Fruit fly (Drosophila melanogaster) whole organism, embryonic: ENCODE data around the gene CG4297.

Source experiments
- Ada2b ChIP-seq: fragments of 200-800 bp; sonication (Bioruptor generic); IDR thresholded peaks from 2 replicates; pipeline ENCODE4 v1.3.6; 2022; ENCODE audit warnings: missing biosample characterization, missing genetic modification characterization
- Aef1 ChIP-seq: fragments of 200-800 bp; sonication (Bioruptor generic); IDR thresholded peaks from 3 replicates; pipeline ENCODE4 v1.3.6; 2022; ENCODE audit warnings: missing biosample characterization, missing genetic modification characterization
- Blimp-1 ChIP-seq: fragments of 200-800 bp; sonication (Bioruptor generic); optimal IDR thresholded peaks from 3 replicates; lab custom pipeline; 2018; ENCODE audit warnings: missing biosample characterization, missing genetic modification characterization, mild to moderate bottlenecking, moderate library complexity, missing genetic modification reagents
- CG12071 ChIP-seq: fragments of 200-800 bp; sonication (Bioruptor generic); optimal IDR thresholded peaks from 3 replicates; lab custom pipeline; 2018; ENCODE audit warnings: missing biosample characterization, mild to moderate bottlenecking, missing genetic modification characterization
- CG14441 ChIP-seq: fragments of 200-800 bp; sonication (Bioruptor generic); IDR thresholded peaks from 2 replicates; pipeline ENCODE4 v1.3.6; 2022; ENCODE audit warnings: missing biosample characterization, missing genetic modification characterization
- CG1529 ChIP-seq: fragments of 200-800 bp; sonication (Bioruptor generic); optimal IDR thresholded peaks from 3 replicates; lab custom pipeline; 2018; ENCODE audit warnings: missing biosample characterization, missing genetic modification characterization
- CG16779 ChIP-seq: fragments of 200-800 bp; sonication (Bioruptor generic); IDR thresholded peaks from 2 replicates; pipeline ENCODE4 v1.3.6; 2022; ENCODE audit warnings: missing biosample characterization, missing genetic modification characterization
- CG17186 ChIP-seq: fragments of 200-800 bp; sonication (Bioruptor generic); optimal IDR thresholded peaks from 3 replicates; lab custom pipeline; 2017; ENCODE audit warnings: missing biosample characterization, missing genetic modification reagents, missing genetic modification characterization
- CG17385 ChIP-seq: fragments of 200-800 bp; sonication (Bioruptor generic); optimal IDR thresholded peaks from 3 replicates; lab custom pipeline; 2018; ENCODE audit warnings: missing biosample characterization, mild to moderate bottlenecking, missing genetic modification characterization
- CG2116 ChIP-seq: fragments of 200-800 bp; sonication (Bioruptor generic); optimal IDR thresholded peaks from 3 replicates; lab custom pipeline; 2018; ENCODE audit warnings: missing biosample characterization, mild to moderate bottlenecking, missing genetic modification characterization
- CG2678 ChIP-seq: fragments of 200-800 bp; sonication (Bioruptor generic); optimal IDR thresholded peaks from 3 replicates; lab custom pipeline; 2019; ENCODE audit warnings: missing biosample characterization, mild to moderate bottlenecking, missing genetic modification characterization, moderate library complexity
- CG3065 ChIP-seq: fragments of 200-800 bp; sonication (Bioruptor generic); optimal IDR thresholded peaks from 2 replicates; lab custom pipeline; 2016; ENCODE audit warnings: missing biosample characterization, missing genetic modification characterization
- CG31224 ChIP-seq: fragments of 200-800 bp; sonication (Bioruptor generic); IDR thresholded peaks from 2 replicates; pipeline ENCODE4 v1.3.6; 2022; ENCODE audit warnings: missing biosample characterization, missing genetic modification characterization
- CG32767 ChIP-seq: fragments of 200-800 bp; sonication (Bioruptor generic); IDR thresholded peaks from 2 replicates; pipeline ENCODE4 v1.3.6; 2022; ENCODE audit warnings: missing biosample characterization, missing genetic modification characterization
- CG6854 ChIP-seq: fragments of 200-800 bp; sonication (Bioruptor generic); optimal IDR thresholded peaks from 3 replicates; lab custom pipeline; 2017; ENCODE audit warnings: missing biosample characterization, mild to moderate bottlenecking, missing genetic modification characterization
- CG9727 ChIP-seq: fragments of 200-800 bp; sonication (Bioruptor generic); optimal IDR thresholded peaks from 3 replicates; lab custom pipeline; 2017; ENCODE audit warnings: missing biosample characterization, mild to moderate bottlenecking, missing genetic modification characterization
- CG9797 ChIP-seq: fragments of 200-800 bp; sonication (Bioruptor generic); optimal IDR thresholded peaks from 3 replicates; lab custom pipeline; 2018; ENCODE audit warnings: missing biosample characterization, mild to moderate bottlenecking, missing genetic modification characterization
- CG9817 ChIP-seq: fragments of 200-800 bp; sonication (Bioruptor generic); optimal IDR thresholded peaks from 2 replicates; lab custom pipeline; 2018; ENCODE audit warnings: missing biosample characterization, mild to moderate bottlenecking, missing genetic modification characterization, moderate library complexity
- Camta ChIP-seq: fragments of 200-800 bp; sonication (Bioruptor generic); optimal IDR thresholded peaks from 2 replicates; lab custom pipeline; 2016; ENCODE audit warnings: missing biosample characterization, missing genetic modification characterization
- Dip2 ChIP-seq: fragments of 200-800 bp; sonication (Bioruptor generic); IDR thresholded peaks from 2 replicates; pipeline ENCODE4 v1.3.6; 2022; ENCODE audit warnings: missing biosample characterization, missing genetic modification characterization
- Dip3 ChIP-seq: fragments of 200-800 bp; sonication (Bioruptor generic); optimal IDR thresholded peaks from 3 replicates; lab custom pipeline; 2016; ENCODE audit warnings: missing biosample characterization, missing genetic modification characterization
- Elba2 ChIP-seq: fragments of 200-800 bp; sonication (Bioruptor generic); optimal IDR thresholded peaks from 3 replicates; lab custom pipeline; 2016; ENCODE audit warnings: missing biosample characterization, missing genetic modification characterization
- Ets97D ChIP-seq: fragments of 200-800 bp; sonication (Bioruptor generic); optimal IDR thresholded peaks from 3 replicates; lab custom pipeline; 2016; ENCODE audit warnings: missing biosample characterization, missing genetic modification characterization
- HLH54F ChIP-seq: fragments of 200-800 bp; sonication (Bioruptor generic); optimal IDR thresholded peaks from 3 replicates; lab custom pipeline; 2016; ENCODE audit warnings: missing biosample characterization, missing genetic modification characterization
- Hmx ChIP-seq: fragments of 200-800 bp; sonication (Bioruptor generic); optimal IDR thresholded peaks from 2 replicates; lab custom pipeline; 2016; ENCODE audit warnings: missing biosample characterization, missing genetic modification characterization
- Hr78 ChIP-seq, 2 experiments: fragments of 200-800 bp in 1 of 2; fragments of >200 bp in 1 of 2; sonication (Bioruptor generic) in 1 of 2; optimal IDR thresholded peaks; 2 replicates each; lab custom pipeline; 2017 to 2019; ENCODE audit warnings: missing biosample characterization in 2 of 2, missing genetic modification characterization in 2 of 2, mild to moderate bottlenecking in 1 of 2, moderate library complexity in 1 of 2
- Hsf ChIP-seq: fragments of 200-800 bp; sonication (Bioruptor generic); optimal IDR thresholded peaks from 3 replicates; lab custom pipeline; 2016; ENCODE audit warnings: missing biosample characterization, missing genetic modification characterization
- Meics ChIP-seq: fragments of 200-800 bp; sonication (Bioruptor generic); optimal IDR thresholded peaks from 2 replicates; lab custom pipeline; 2017; ENCODE audit warnings: missing biosample characterization, mild to moderate bottlenecking, missing genetic modification characterization
- Neu2 ChIP-seq: fragments of 200-800 bp; sonication (Bioruptor generic); optimal IDR thresholded peaks from 3 replicates; lab custom pipeline; 2016; ENCODE audit warnings: missing biosample characterization, missing genetic modification characterization, borderline replicate concordance
- Scr ChIP-seq: fragments of 200-800 bp; sonication (Bioruptor generic); IDR thresholded peaks from 2 replicates; pipeline ENCODE4 v1.3.6; 2022; ENCODE audit warnings: missing biosample characterization, missing genetic modification characterization; ENCODE audit not compliant: partially characterized antibody
- Ssrp ChIP-seq: fragments of 200-800 bp; sonication (Bioruptor generic); optimal IDR thresholded peaks from 2 replicates; lab custom pipeline; 2018; ENCODE audit warnings: missing biosample characterization, mild to moderate bottlenecking, missing genetic modification characterization, moderate library complexity
- al ChIP-seq: fragments of 200-800 bp; sonication (Bioruptor generic); IDR thresholded peaks from 2 replicates; pipeline ENCODE4 v1.3.6; 2022; ENCODE audit warnings: missing biosample characterization, missing genetic modification characterization
- ap ChIP-seq: fragments of 200-800 bp; sonication (Bioruptor generic); IDR thresholded peaks from 2 replicates; pipeline ENCODE4 v1.3.6; 2022; ENCODE audit warnings: missing biosample characterization, missing genetic modification characterization
- ato ChIP-seq: fragments of 200-800 bp; sonication (Bioruptor generic); IDR thresholded peaks from 2 replicates; pipeline ENCODE4 v1.3.6; 2022; ENCODE audit warnings: missing biosample characterization, missing genetic modification characterization; ENCODE audit not compliant: partially characterized antibody
- bowl ChIP-seq: fragments of 200-800 bp; sonication (Bioruptor generic); IDR thresholded peaks from 2 replicates; pipeline ENCODE4 v1.3.6; 2022; ENCODE audit warnings: missing biosample characterization, missing genetic modification characterization
- cato ChIP-seq: fragments of 200-800 bp; sonication (Bioruptor generic); optimal IDR thresholded peaks from 2 replicates; lab custom pipeline; 2016; ENCODE audit warnings: missing biosample characterization, missing genetic modification characterization, borderline replicate concordance
- da ChIP-seq: fragments of 200-800 bp; sonication (Bioruptor generic); optimal IDR thresholded peaks from 2 replicates; lab custom pipeline; 2016; ENCODE audit warnings: missing biosample characterization, missing genetic modification characterization
- dpn ChIP-seq, 2 experiments: fragments of 200-800 bp; sonication (Bioruptor generic); optimal IDR thresholded peaks; 3 replicates each; lab custom pipeline; 2016; ENCODE audit warnings: missing biosample characterization in 2 of 2, missing genetic modification characterization in 2 of 2
- esg ChIP-seq: fragments of 200-800 bp; sonication (Bioruptor generic); conservative IDR thresholded peaks from 2 replicates; pipeline ENCODE4 v1.3.6; 2022; ENCODE audit warnings: missing biosample characterization, missing genetic modification characterization
- gcm ChIP-seq: fragments of 200-800 bp; sonication (Bioruptor generic); optimal IDR thresholded peaks from 2 replicates; lab custom pipeline; 2019; ENCODE audit warnings: missing biosample characterization, mild to moderate bottlenecking, missing genetic modification characterization, moderate library complexity
- gem ChIP-seq: fragments of 200-800 bp; sonication (Bioruptor generic); optimal IDR thresholded peaks from 2 replicates; lab custom pipeline; 2019; ENCODE audit warnings: missing biosample characterization, mild to moderate bottlenecking, missing genetic modification characterization, moderate library complexity
- gfzf ChIP-seq: fragments of 200-800 bp; sonication (Bioruptor generic); optimal IDR thresholded peaks from 2 replicates; lab custom pipeline; 2016; ENCODE audit warnings: missing biosample characterization, mild to moderate bottlenecking, missing genetic modification characterization, moderate library complexity
- ken ChIP-seq: fragments of 200-800 bp; sonication (Bioruptor generic); IDR thresholded peaks from 3 replicates; pipeline ENCODE4 v1.3.6; 2022; ENCODE audit warnings: missing biosample characterization, missing genetic modification characterization
- odd ChIP-seq: fragments of 200-800 bp; sonication (Bioruptor generic); optimal IDR thresholded peaks from 2 replicates; lab custom pipeline; 2017; ENCODE audit warnings: missing biosample characterization, mild to moderate bottlenecking, missing genetic modification characterization
- org-1 ChIP-seq: fragments of 200-800 bp; sonication (Bioruptor generic); optimal IDR thresholded peaks from 2 replicates; lab custom pipeline; 2017; ENCODE audit warnings: missing biosample characterization, missing genetic modification characterization
- schlank ChIP-seq: fragments of 200-800 bp; sonication (Bioruptor generic); optimal IDR thresholded peaks from 2 replicates; lab custom pipeline; 2018; ENCODE audit warnings: missing biosample characterization, mild to moderate bottlenecking, missing genetic modification characterization
- scrt ChIP-seq: fragments of 200-800 bp; sonication (Bioruptor generic); optimal IDR thresholded peaks from 2 replicates; lab custom pipeline; 2018; ENCODE audit warnings: missing biosample characterization, mild to moderate bottlenecking, missing genetic modification characterization, moderate library complexity
- seq ChIP-seq: fragments of 200-800 bp; sonication (Bioruptor generic); IDR thresholded peaks from 2 replicates; pipeline ENCODE4 v1.3.6; 2022; ENCODE audit warnings: missing biosample characterization, missing genetic modification characterization
- sima ChIP-seq: fragments of 200-800 bp; sonication (Bioruptor generic); optimal IDR thresholded peaks from 2 replicates; lab custom pipeline; 2016; ENCODE audit warnings: missing biosample characterization, missing genetic modification characterization
- sisA ChIP-seq: fragments of 200-800 bp; sonication (Bioruptor generic); IDR thresholded peaks from 2 replicates; pipeline ENCODE4 v1.3.6; 2022; ENCODE audit warnings: missing biosample characterization, missing genetic modification characterization
- usp ChIP-seq: fragments of >200 bp; optimal IDR thresholded peaks from 2 replicates; lab custom pipeline; 2017; ENCODE audit warnings: missing biosample characterization, missing genetic modification characterization

CG4297 gene

dm6 chr2L:512028-512427, 40.0 kb upstream of the CG4297 start (continued):
- TF ChIP-seq CG2678 (tag; lab: Kevin White, UChicago) (peak; percentile 52), Meics (GFP tag; lab: Kevin White, UChicago) (peak; percentile 15), esg (GFP tag; lab: Robert Waterston, UW) (peak; percentile 58), Dip2 (GFP tag; lab: Robert Waterston, UW) (no peak), CG6854 (GFP tag; lab: Kevin White, UChicago) (no peak), scrt (GFP tag; lab: Kevin White, UChicago) (no peak), cato (GFP tag; lab: Kevin White, UChicago) (peak; percentile 2), gem (tag; lab: Kevin White, UChicago) (peak; percentile 83), Ssrp (tag; lab: Kevin White, UChicago) (peak; percentile 56), Hr78 (GFP tag; optimal IDR thresholded peaks at IDR 0.05; lab: Kevin White, UChicago) (peak in 1 of 2 experiments; percentile 8), CG17186 (no peak), Camta (GFP tag; lab: Kevin White, UChicago) (peak; percentile 26), CG9817 (tag; lab: Kevin White, UChicago) (peak; percentile 27), schlank (tag; lab: Kevin White, UChicago) (no peak), CG12071 (GFP tag; lab: Kevin White, UChicago) (no peak), CG9727 (GFP tag; lab: Kevin White, UChicago) (peak; percentile 60), sima (GFP tag; lab: Kevin White, UChicago) (no peak), ap (GFP tag; lab: Robert Waterston, UW) (peak; percentile 62), Neu2 (GFP tag; lab: Kevin White, UChicago) (no peak), Ets97D (GFP tag; lab: Kevin White, UChicago) (no peak), sisA (GFP tag; lab: Robert Waterston, UW) (peak; percentile 68), odd (GFP tag; lab: Kevin White, UChicago) (peak; percentile 25), CG1529 (GFP tag; lab: Kevin White, UChicago) (peak; percentile 28), ato (no peak), CG14441 (GFP tag; lab: Robert Waterston, UW) (no peak), al (no peak), bowl (no peak), Blimp-1 (peak; percentile 61), dpn (GFP tag; optimal IDR thresholded peaks at IDR 0.05; lab: Kevin White, UChicago) (peak; percentile 23 to 67), ken (GFP tag; lab: Robert Waterston, UW) (peak; percentile 61; the same call in 2 of the 3 replicates), Elba2 (no peak), CG2116 (GFP tag; lab: Kevin White, UChicago) (no peak), usp (GFP tag; lab: Kevin White, UChicago) (no peak), Hsf (GFP tag; lab: Kevin White, UChicago) (peak; percentile 56), seq (GFP tag; lab: Robert Waterston, UW) (peak; percentile 64; the same call in 1 of the 2 replicates), da (GFP tag; lab: Kevin White, UChicago) (no peak), CG17385 (GFP tag; lab: Kevin White, UChicago) (peak; percentile 64), Ada2b (GFP tag; lab: Robert Waterston, UW) (0 out of 2 replicates have a peak, but pooled peaks have one; percentile 20), HLH54F (GFP tag; lab: Kevin White, UChicago) (no peak), gcm (peak; percentile 53), CG16779 (GFP tag; lab: Robert Waterston, UW) (no peak), Scr (GFP tag; lab: Robert Waterston, UW) (no peak), CG9797 (GFP tag; lab: Kevin White, UChicago) (no peak), CG32767 (0 out of 2 replicates have a peak, but pooled peaks have one; percentile 20), Hmx (no peak), CG31224 (GFP tag; lab: Robert Waterston, UW) (no peak), CG3065 (GFP tag; lab: Kevin White, UChicago) (no peak), Dip3 (GFP tag; lab: Kevin White, UChicago) (no peak), gfzf (GFP tag; lab: Kevin White, UChicago) (no peak), org-1 (GFP tag; lab: Kevin White, UChicago) (peak; percentile 52), Aef1 (peak; percentile 53; the same call in 2 of the 3 replicates)
